Fruit fly (Drosophila melanogaster) whole organism, adult: Measurements from ENCODE around the gene CG15056.

Experiments
- CG14711 ChIP-seq: fragments of 200-800 bp; sonication (Bioruptor generic); optimal IDR thresholded peaks from 2 replicates; lab custom pipeline; 2018; ENCODE audit warnings: missing biosample characterization, mild to moderate bottlenecking, missing genetic modification characterization, moderate library complexity
- CG7101 ChIP-seq: fragments of 200-800 bp; sonication (Bioruptor generic); optimal IDR thresholded peaks from 2 replicates; lab custom pipeline; 2018; ENCODE audit warnings: missing biosample characterization, mild to moderate bottlenecking, missing genetic modification characterization, moderate library complexity
- Clk ChIP-seq: fragments of 200-800 bp; sonication (Bioruptor generic); optimal IDR thresholded peaks from 2 replicates; lab custom pipeline; 2017; ENCODE audit warnings: missing biosample characterization, missing genetic modification characterization
- Crg-1 ChIP-seq: fragments of 200-800 bp; sonication (Bioruptor generic); optimal IDR thresholded peaks from 2 replicates; lab custom pipeline; 2016; ENCODE audit warnings: missing biosample characterization, missing genetic modification characterization
- cic ChIP-seq: fragments of 200-800 bp; sonication (Bioruptor generic); optimal IDR thresholded peaks from 2 replicates; lab custom pipeline; 2017; ENCODE audit warnings: missing biosample characterization, mild to moderate bottlenecking, missing genetic modification characterization, moderate library complexity
- kay ChIP-seq: fragments of 200-800 bp; sonication (Bioruptor generic); peaks from one replicate; lab custom pipeline; 2016; ENCODE audit warnings: missing biosample characterization, missing genetic modification characterization, borderline replicate concordance
- ovo ChIP-seq: fragments of 200-800 bp; sonication (Bioruptor generic); optimal IDR thresholded peaks from 2 replicates; lab custom pipeline; 2016; ENCODE audit warnings: missing biosample characterization, missing genetic modification characterization

- TF ChIP-seq CG7101 (tag; lab: Kevin White, UChicago) (no peak), CG14711 (tag; lab: Kevin White, UChicago) (no peak), Clk (no peak), Crg-1 (no peak), cic (peak; percentile 9), ovo (GFP tag; lab: Kevin White, UChicago) (no peak), kay (GFP tag; lab: Kevin White, UChicago) (no peak)
Observed at dm6 chrX:18385801-18386200, 29.4 kb upstream of the CG15056 start.
